Fruit fly (Drosophila melanogaster) whole organism, adult: ENCODE results near the gene Elys.

ENCODE experiments used
- CG33017 ChIP-seq: fragments of 200-800 bp; sonication (Bioruptor generic); optimal IDR thresholded peaks from 2 replicates; lab custom pipeline; 2018; ENCODE audit warnings: missing biosample characterization, mild to moderate bottlenecking, missing genetic modification characterization, moderate library complexity
- CG5204 ChIP-seq: fragments of 200-800 bp; sonication (Bioruptor generic); optimal IDR thresholded peaks from 2 replicates; lab custom pipeline; 2016; ENCODE audit warnings: missing biosample characterization, missing genetic modification characterization
- Mnt ChIP-seq: fragments of 200-800 bp; sonication (Bioruptor generic); optimal IDR thresholded peaks from 2 replicates; lab custom pipeline; 2016; ENCODE audit warnings: missing biosample characterization, mild to moderate bottlenecking, missing genetic modification characterization
- kay ChIP-seq: fragments of 200-800 bp; sonication (Bioruptor generic); peaks from one replicate; lab custom pipeline; 2016; ENCODE audit warnings: missing biosample characterization, missing genetic modification characterization, borderline replicate concordance
- toe ChIP-seq: fragments of 200-800 bp; sonication (Bioruptor generic); optimal IDR thresholded peaks from 2 replicates; lab custom pipeline; 2016; ENCODE audit warnings: missing biosample characterization, missing genetic modification characterization

DNA sequence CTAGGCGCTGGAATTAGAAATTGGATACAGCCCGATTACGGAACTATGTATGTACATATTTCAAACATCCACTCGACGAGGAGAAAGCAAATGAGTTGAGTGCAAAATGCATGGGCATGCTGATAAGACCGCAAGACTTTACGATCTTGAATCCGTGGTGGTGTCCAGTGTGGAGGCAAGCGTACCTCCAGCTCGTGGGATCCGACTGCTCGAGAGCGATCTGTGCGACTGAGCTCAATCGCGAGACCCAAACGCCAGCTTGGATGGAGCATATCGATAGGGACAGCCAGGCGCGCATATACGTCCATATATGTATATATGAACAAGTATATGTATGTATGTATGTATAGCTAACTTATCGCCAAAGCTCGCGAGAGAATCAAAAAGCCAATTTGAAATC, 23.6 kb downstream of the Elys start, which contains the start of gene et:
- TF ChIP-seq CG33017 (tag; lab: Kevin White, UChicago) (no peak), CG5204 (GFP tag; lab: Kevin White, UChicago) (no peak), Mnt (GFP tag; lab: Kevin White, UChicago) (no peak), kay (GFP tag; lab: Kevin White, UChicago) (no peak), toe (no peak)
